Worm (Caenorhabditis elegans) whole organism, late embryonic: Measurements from ENCODE around the gene K08E7.4.

Experiments
- ama-1 ChIP-seq: fragments of 150-350 bp; optimal IDR thresholded peaks from 2 replicates; lab custom pipeline; 2014
- ceh-9 ChIP-seq: sonication (generic microtip); optimal IDR thresholded peaks from 2 replicates; lab custom pipeline; 2016; ENCODE audit warnings: mild to moderate bottlenecking, missing genetic modification characterization, inconsistent platforms, missing compliant biosample characterization
- che-1 ChIP-seq: sonication (generic microtip); optimal IDR thresholded peaks from 2 replicates; lab custom pipeline; 2016; ENCODE audit warnings: mild to moderate bottlenecking, missing genetic modification characterization, missing compliant biosample characterization
- fkh-10 ChIP-seq: fragments of 150-350 bp; optimal IDR thresholded peaks from 2 replicates; lab custom pipeline; 2014; ENCODE audit warnings: missing biosample characterization, missing genetic modification reagents, missing genetic modification characterization
- hlh-13 ChIP-seq: fragments of 200-800 bp; sonication (Bioruptor generic); optimal IDR thresholded peaks from 2 replicates; lab custom pipeline; 2018; ENCODE audit warnings: mild to moderate bottlenecking, missing genetic modification characterization, missing compliant biosample characterization
- lin-11 ChIP-seq: fragments of 200-800 bp; sonication (Bioruptor generic); optimal IDR thresholded peaks from 2 replicates; lab custom pipeline; 2018; ENCODE audit warnings: mild to moderate bottlenecking, missing genetic modification characterization, missing compliant biosample characterization
- nhr-232 ChIP-seq: sonication (generic microtip); optimal IDR thresholded peaks from 2 replicates; lab custom pipeline; 2016; ENCODE audit warnings: missing genetic modification characterization, missing compliant biosample characterization
- npax-4 ChIP-seq: sonication (generic microtip); optimal IDR thresholded peaks from 2 replicates; lab custom pipeline; 2016; ENCODE audit warnings: missing genetic modification characterization, missing compliant biosample characterization
- pha-4 ChIP-seq: fragments of 150-350 bp; optimal IDR thresholded peaks from 2 replicates; lab custom pipeline; 2018; ENCODE audit warnings: missing biosample characterization, missing genetic modification reagents, missing genetic modification characterization
- unc-3 ChIP-seq, 2 experiments: fragments of 200-800 bp in 1 of 2; sonication (Bioruptor generic) in 1 of 2; sonication (generic microtip) in 1 of 2; conservative IDR thresholded peaks in 1 of 2; optimal IDR thresholded peaks in 1 of 2; 2 replicates each; pipeline versions ENCODE4 v1.3.6 to Lab custom; 2016 to 2022; ENCODE audit warnings: missing compliant biosample characterization in 2 of 2, missing genetic modification characterization in 2 of 2, missing genetic modification reagents in 1 of 2
- unc-42 ChIP-seq: sonication (generic microtip); optimal IDR thresholded peaks from 2 replicates; lab custom pipeline; 2016; ENCODE audit warnings: missing genotype, missing genetic modification characterization, missing compliant biosample characterization
- unc-55 ChIP-seq: sonication (generic microtip); optimal IDR thresholded peaks from 2 replicates; lab custom pipeline; 2017; ENCODE audit warnings: missing biosample characterization, missing genetic modification reagents, missing genetic modification characterization
- zip-5 ChIP-seq: sonication (generic microtip); optimal IDR thresholded peaks from 2 replicates; lab custom pipeline; 2016; ENCODE audit warnings: missing genetic modification characterization, missing compliant biosample characterization

DNA sequence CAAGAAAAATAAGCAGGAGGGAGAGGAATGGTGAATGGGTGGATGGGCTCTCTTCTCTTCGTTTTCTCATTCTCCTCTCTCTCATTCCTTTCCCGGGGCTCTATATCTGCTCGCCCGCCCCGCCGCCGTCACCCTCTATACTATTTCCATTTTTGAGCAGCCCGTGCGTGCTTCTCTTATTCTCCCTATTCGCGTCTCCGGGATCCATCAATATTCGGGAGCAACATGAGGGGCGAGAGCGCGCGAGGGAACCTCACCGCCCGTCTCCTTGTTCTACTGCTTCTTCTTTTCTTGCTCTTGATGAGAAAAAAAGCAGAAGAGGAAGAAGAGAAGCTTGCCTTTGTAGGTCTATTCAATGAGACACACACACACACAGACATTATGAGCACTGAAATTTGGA lies 13.2 kb upstream of the K08E7.4 start:
- TF ChIP-seq fkh-10, result no peak
- TF ChIP-seq lin-11 (tag; lab: Kevin White, UChicago), result no peak
- no peak for TF ChIP-seq ama-1
- TF ChIP-seq pha-4 (tag; lab: Kevin White, UChicago), result no peak
- TF ChIP-seq che-1, result no peak
- TF ChIP-seq unc-55 (GFP tag; lab: Kevin White, UChicago), result no peak
- peak; percentile 68 for TF ChIP-seq unc-42 (tag; lab: Kevin White, UChicago)
- no peak for TF ChIP-seq ceh-9 (tag; lab: Kevin White, UChicago)
- TF ChIP-seq unc-3 (GFP tag; conservative IDR thresholded peaks at IDR 0.05; lab: Robert Waterston, UW), result no peak
- no peak for TF ChIP-seq unc-3 (tag; optimal IDR thresholded peaks at IDR 0.05; lab: Kevin White, UChicago)
- no peak for TF ChIP-seq zip-5 (tag; lab: Kevin White, UChicago)
- no peak for TF ChIP-seq nhr-232 (tag; lab: Kevin White, UChicago)
- TF ChIP-seq npax-4 (tag; lab: Kevin White, UChicago), result no peak
- no peak for TF ChIP-seq hlh-13 (GFP tag; lab: Kevin White, UChicago)
